Fruit fly (Drosophila melanogaster) whole organism, embryonic: ENCODE results near the gene CG14326.

ENCODE experiments used
- Bdp1 ChIP-seq: fragments of 200-800 bp; sonication (Bioruptor generic); optimal IDR thresholded peaks from 3 replicates; lab custom pipeline; 2016; ENCODE audit warnings: missing biosample characterization, missing genetic modification characterization
- CG10431 ChIP-seq: fragments of 200-800 bp; sonication (Bioruptor generic); optimal IDR thresholded peaks from 3 replicates; lab custom pipeline; 2018; ENCODE audit warnings: missing biosample characterization, mild to moderate bottlenecking, missing genetic modification characterization
- CG10565 ChIP-seq: fragments of 200-800 bp; sonication (Bioruptor generic); optimal IDR thresholded peaks from 3 replicates; lab custom pipeline; 2016; ENCODE audit warnings: missing biosample characterization, mild to moderate bottlenecking, missing genetic modification characterization
- CG10654 ChIP-seq: fragments of 200-800 bp; sonication (Bioruptor generic); optimal IDR thresholded peaks from 2 replicates; lab custom pipeline; 2016; ENCODE audit warnings: missing biosample characterization, missing genetic modification characterization
- CG11085 ChIP-seq: fragments of 200-800 bp; sonication (Bioruptor generic); IDR thresholded peaks from 2 replicates; pipeline ENCODE4 v1.3.6; 2022; ENCODE audit warnings: missing biosample characterization, missing genetic modification characterization
- CG11695 ChIP-seq: fragments of 200-800 bp; sonication (Bioruptor generic); IDR thresholded peaks from 3 replicates; pipeline ENCODE4 v1.3.6; 2022; ENCODE audit warnings: missing biosample characterization, missing genetic modification characterization
- CG13123 ChIP-seq: fragments of 200-800 bp; sonication (Bioruptor generic); optimal IDR thresholded peaks from 2 replicates; lab custom pipeline; 2016; ENCODE audit warnings: missing biosample characterization, missing genetic modification characterization
- CG16779 ChIP-seq: fragments of 200-800 bp; sonication (Bioruptor generic); IDR thresholded peaks from 2 replicates; pipeline ENCODE4 v1.3.6; 2022; ENCODE audit warnings: missing biosample characterization, missing genetic modification characterization
- CG16863 ChIP-seq: fragments of 200-800 bp; sonication (Bioruptor generic); optimal IDR thresholded peaks from 3 replicates; lab custom pipeline; 2016; ENCODE audit warnings: missing biosample characterization, missing genetic modification characterization
- CG17328 ChIP-seq: fragments of 200-800 bp; sonication (Bioruptor generic); IDR thresholded peaks from 2 replicates; pipeline ENCODE4 v1.3.6; 2022; ENCODE audit warnings: missing biosample characterization, missing genetic modification characterization
- CG17361 ChIP-seq: fragments of 200-800 bp; sonication (Bioruptor generic); IDR thresholded peaks from 3 replicates; pipeline ENCODE4 v1.3.6; 2022; ENCODE audit warnings: missing biosample characterization, missing genetic modification characterization
- CG17568 ChIP-seq: fragments of 200-800 bp; sonication (Bioruptor generic); optimal IDR thresholded peaks from 2 replicates; lab custom pipeline; 2018; ENCODE audit warnings: missing biosample characterization, mild to moderate bottlenecking, missing genetic modification characterization, moderate library complexity
- CG17829 ChIP-seq: fragments of 200-800 bp; optimal IDR thresholded peaks from 2 replicates; lab custom pipeline; 2019; ENCODE audit warnings: missing biosample characterization, mild to moderate bottlenecking, missing genetic modification characterization, moderate library complexity
- CG2889 ChIP-seq: fragments of 200-800 bp; sonication (Bioruptor generic); IDR thresholded peaks from 3 replicates; pipeline ENCODE4 v1.3.6; 2022; ENCODE audit warnings: missing biosample characterization, missing genetic modification characterization
- CG32772 ChIP-seq: fragments of 200-800 bp; sonication (Bioruptor generic); IDR thresholded peaks from 2 replicates; pipeline ENCODE4 v1.3.6; 2022; ENCODE audit warnings: missing biosample characterization, missing genetic modification characterization
- CG3281 ChIP-seq: fragments of 200-800 bp; sonication (Bioruptor generic); optimal IDR thresholded peaks from 3 replicates; lab custom pipeline; 2017; ENCODE audit warnings: missing biosample characterization, mild to moderate bottlenecking, missing genetic modification characterization
- CG34376 ChIP-seq: fragments of 200-800 bp; sonication (Bioruptor generic); optimal IDR thresholded peaks from 2 replicates; lab custom pipeline; 2018; ENCODE audit warnings: missing biosample characterization, mild to moderate bottlenecking, missing genetic modification characterization
- CG4820 ChIP-seq: fragments of 200-800 bp; sonication (Bioruptor generic); optimal IDR thresholded peaks from 3 replicates; lab custom pipeline; 2016; ENCODE audit warnings: missing biosample characterization, missing genetic modification characterization
- CG5245 ChIP-seq: fragments of 200-800 bp; sonication (Bioruptor generic); optimal IDR thresholded peaks from 3 replicates; lab custom pipeline; 2016; ENCODE audit warnings: missing biosample characterization, missing genetic modification characterization
- CG5953 ChIP-seq: fragments of 200-800 bp; sonication (Bioruptor generic); IDR thresholded peaks from 2 replicates; pipeline ENCODE4 v1.3.6; 2022; ENCODE audit warnings: missing biosample characterization, missing genetic modification characterization
- CG6854 ChIP-seq: fragments of 200-800 bp; sonication (Bioruptor generic); optimal IDR thresholded peaks from 3 replicates; lab custom pipeline; 2017; ENCODE audit warnings: missing biosample characterization, mild to moderate bottlenecking, missing genetic modification characterization
- CG7357 ChIP-seq: fragments of 200-800 bp; sonication (Bioruptor generic); IDR thresholded peaks from 3 replicates; pipeline ENCODE4 v1.3.6; 2022; ENCODE audit warnings: missing biosample characterization, missing genetic modification characterization
- CG8944 ChIP-seq: fragments of 200-800 bp; sonication (Bioruptor generic); optimal IDR thresholded peaks from 3 replicates; lab custom pipeline; 2016; ENCODE audit warnings: missing biosample characterization, missing genetic modification characterization
- CHES-1-like ChIP-seq: fragments of 200-800 bp; sonication (Bioruptor generic); optimal IDR thresholded peaks from 2 replicates; lab custom pipeline; 2016; ENCODE audit warnings: missing biosample characterization, missing genetic modification characterization
- CTCF ChIP-seq: fragments of 200-800 bp; sonication (Bioruptor generic); optimal IDR thresholded peaks from 2 replicates; lab custom pipeline; 2017; ENCODE audit warnings: missing biosample characterization, mild to moderate bottlenecking, missing genetic modification characterization, moderate library complexity
- Doc3 ChIP-seq: fragments of 200-800 bp; sonication (Bioruptor generic); IDR thresholded peaks from 3 replicates; pipeline ENCODE4 v1.3.6; 2022; ENCODE audit warnings: missing biosample characterization, missing genetic modification characterization; ENCODE audit not compliant: partially characterized antibody
- Fer2 ChIP-seq: fragments of 200-800 bp; sonication (Bioruptor generic); optimal IDR thresholded peaks from 2 replicates; lab custom pipeline; 2018; ENCODE audit warnings: missing biosample characterization, mild to moderate bottlenecking, missing genetic modification characterization, moderate library complexity
- Hr3 ChIP-seq: fragments of 200-800 bp; sonication (Bioruptor generic); optimal IDR thresholded peaks from 3 replicates; lab custom pipeline; 2016; ENCODE audit warnings: missing biosample characterization, missing genetic modification characterization
- Max ChIP-seq: fragments of 200-800 bp; sonication (Bioruptor generic); optimal IDR thresholded peaks from 2 replicates; lab custom pipeline; 2016; ENCODE audit warnings: missing biosample characterization, mild to moderate bottlenecking, missing genetic modification characterization
- Nf-YB ChIP-seq: fragments of 200-800 bp; sonication (Bioruptor generic); optimal IDR thresholded peaks from 3 replicates; lab custom pipeline; 2019; ENCODE audit warnings: missing biosample characterization, mild to moderate bottlenecking, missing genetic modification characterization, moderate library complexity
- NfI ChIP-seq: fragments of 200-800 bp; sonication (Bioruptor generic); optimal IDR thresholded peaks from 3 replicates; lab custom pipeline; 2018; ENCODE audit warnings: missing biosample characterization, mild to moderate bottlenecking, missing genetic modification characterization, moderate library complexity
- Pdp1 ChIP-seq, 2 experiments: fragments of 200-800 bp; sonication (Bioruptor generic); optimal IDR thresholded peaks; 3 replicates each; lab custom pipeline; 2016; ENCODE audit warnings: missing biosample characterization in 2 of 2, missing genetic modification characterization in 2 of 2, mild to moderate bottlenecking in 1 of 2, moderate library complexity in 1 of 2
- ara ChIP-seq: fragments of 200-800 bp; sonication (Bioruptor generic); IDR thresholded peaks from 2 replicates; pipeline ENCODE4 v1.3.6; 2022; ENCODE audit warnings: missing biosample characterization, missing genetic modification characterization
- bcd ChIP-seq: fragments of 200-800 bp; sonication (Bioruptor generic); optimal IDR thresholded peaks from 2 replicates; lab custom pipeline; 2017; ENCODE audit warnings: missing biosample characterization, mild to moderate bottlenecking, missing genetic modification characterization
- bowl ChIP-seq: fragments of 200-800 bp; sonication (Bioruptor generic); IDR thresholded peaks from 2 replicates; pipeline ENCODE4 v1.3.6; 2022; ENCODE audit warnings: missing biosample characterization, missing genetic modification characterization
- br ChIP-seq: fragments of >200 bp; optimal IDR thresholded peaks from 2 replicates; lab custom pipeline; 2017
- dmrt11E ChIP-seq: fragments of 200-800 bp; sonication (Bioruptor generic); optimal IDR thresholded peaks from 3 replicates; lab custom pipeline; 2018; ENCODE audit warnings: missing biosample characterization, mild to moderate bottlenecking, missing genetic modification characterization, moderate library complexity
- dysf ChIP-seq: fragments of 200-800 bp; sonication (Bioruptor generic); IDR thresholded peaks from 3 replicates; pipeline ENCODE4 v1.3.6; 2022; ENCODE audit warnings: missing biosample characterization, missing genetic modification characterization
- esg ChIP-seq: fragments of 200-800 bp; sonication (Bioruptor generic); conservative IDR thresholded peaks from 2 replicates; pipeline ENCODE4 v1.3.6; 2022; ENCODE audit warnings: missing biosample characterization, missing genetic modification characterization
- ind ChIP-seq: fragments of 200-800 bp; sonication (Bioruptor generic); optimal IDR thresholded peaks from 3 replicates; lab custom pipeline; 2016; ENCODE audit warnings: missing biosample characterization, missing genetic modification characterization
- lov ChIP-seq, 2 experiments: fragments of 200-800 bp in 1 of 2; fragments of >200 bp in 1 of 2; sonication (Bioruptor generic) in 1 of 2; IDR thresholded peaks in 1 of 2; optimal IDR thresholded peaks in 1 of 2; 2 replicates in 1 of 2; 3 replicates in 1 of 2; pipeline versions ENCODE4 v1.3.6 to Lab custom; 2017 to 2022; ENCODE audit warnings: missing biosample characterization in 1 of 2, missing genetic modification characterization in 1 of 2
- luna ChIP-seq: fragments of 200-800 bp; sonication (Bioruptor generic); optimal IDR thresholded peaks from 2 replicates; lab custom pipeline; 2016; ENCODE audit warnings: missing biosample characterization, missing genetic modification characterization
- mirr ChIP-seq: fragments of 200-800 bp; sonication (Bioruptor generic); optimal IDR thresholded peaks from 3 replicates; lab custom pipeline; 2018; ENCODE audit warnings: missing biosample characterization, mild to moderate bottlenecking, missing genetic modification characterization
- row ChIP-seq: fragments of 200-800 bp; sonication (Bioruptor generic); IDR thresholded peaks from 3 replicates; pipeline ENCODE4 v1.3.6; 2022; ENCODE audit warnings: missing biosample characterization, missing genetic modification characterization
- salm ChIP-seq: fragments of 200-800 bp; sonication (Bioruptor generic); optimal IDR thresholded peaks from 2 replicates; lab custom pipeline; 2018; ENCODE audit warnings: missing biosample characterization, mild to moderate bottlenecking, missing genetic modification characterization
- sc ChIP-seq, 3 experiments: fragments of >200 bp in 2 of 3; fragments of 200-800 bp in 1 of 3; sonication (Bioruptor generic) in 1 of 3; optimal IDR thresholded peaks; 2 replicates in 2 of 3; 3 replicates in 1 of 3; lab custom pipeline; 2017; ENCODE audit warnings: mild to moderate bottlenecking in 1 of 3, missing biosample characterization in 1 of 3, missing genetic modification characterization in 1 of 3, missing genetic modification reagents in 1 of 3
- sens ChIP-seq: fragments of 200-800 bp; sonication (Bioruptor generic); peaks from one replicate; lab custom pipeline; 2016; ENCODE audit warnings: missing biosample characterization, missing genetic modification characterization
- tin ChIP-seq: fragments of 200-800 bp; sonication (Bioruptor generic); optimal IDR thresholded peaks from 3 replicates; lab custom pipeline; 2016; ENCODE audit warnings: missing biosample characterization, missing genetic modification characterization
- zen ChIP-seq: fragments of 200-800 bp; sonication (Bioruptor generic); optimal IDR thresholded peaks from 3 replicates; lab custom pipeline; 2018; ENCODE audit warnings: missing biosample characterization, mild to moderate bottlenecking, missing genetic modification characterization, moderate library complexity
- zfh2 ChIP-seq: fragments of 200-800 bp; sonication (Bioruptor generic); optimal IDR thresholded peaks from 2 replicates; lab custom pipeline; 2016; ENCODE audit warnings: missing biosample characterization, missing genetic modification characterization

The CG14326 gene

dm6 chr3R:17583658-17584460 is 35.0 kb upstream of the CG14326 start (continued):
- TF ChIP-seq CG16863 (no peak), Fer2 (tag; lab: Kevin White, UChicago) (no peak), br (lab: Kevin White, UChicago) (no peak), CG5245 (GFP tag; lab: Kevin White, UChicago) (peak; percentile 25), bowl (GFP tag; lab: Robert Waterston, UW) (no peak), Hr3 (GFP tag; lab: Kevin White, UChicago) (peak; percentile 44), CG17829 (tag; lab: Kevin White, UChicago) (peak; percentile 68), salm (tag; lab: Kevin White, UChicago) (peak; percentile 10), Pdp1 (GFP tag; optimal IDR thresholded peaks at IDR 0.05; lab: Kevin White, UChicago) (no peak), sc (optimal IDR thresholded peaks at IDR 0.05; lab: Kevin White, UChicago) (no peak), sc (GFP tag; optimal IDR thresholded peaks at IDR 0.05; lab: Kevin White, UChicago) (peak; percentile 43), Doc3 (GFP tag; lab: Robert Waterston, UW) (no peak), Max (no peak), Bdp1 (GFP tag; lab: Kevin White, UChicago) (no peak), CG34376 (GFP tag; lab: Kevin White, UChicago) (no peak), CG17328 (peak; percentile 76), CHES-1-like (GFP tag; lab: Kevin White, UChicago) (no peak), ind (GFP tag; lab: Kevin White, UChicago) (peak; percentile 7), CG6854 (GFP tag; lab: Kevin White, UChicago) (no peak), bcd (GFP tag; lab: Kevin White, UChicago) (peak; percentile 18), dmrt11E (peak; percentile 84), mirr (no peak), CG32772 (GFP tag; lab: Robert Waterston, UW) (peak; percentile 47), CG17568 (GFP tag; lab: Kevin White, UChicago) (no peak), zfh2 (GFP tag; lab: Kevin White, UChicago) (no peak), CG10565 (no peak), CG13123 (GFP tag; lab: Kevin White, UChicago) (no peak), CG17361 (GFP tag; lab: Robert Waterston, UW) (peak; percentile 69), CG4820 (GFP tag; lab: Kevin White, UChicago) (peak; percentile 50), esg (GFP tag; lab: Robert Waterston, UW) (0 out of 2 replicates have a peak, but pooled peaks have one; percentile 23), CG8944 (GFP tag; lab: Kevin White, UChicago) (no peak), zen (tag; lab: Kevin White, UChicago) (peak; percentile 67), CG2889 (no peak), CG7357 (GFP tag; lab: Robert Waterston, UW) (no peak), luna (GFP tag; lab: Kevin White, UChicago) (no peak), CG16779 (GFP tag; lab: Robert Waterston, UW) (no peak), CG5953 (GFP tag; lab: Robert Waterston, UW) (no peak), tin (GFP tag; lab: Kevin White, UChicago) (peak; percentile 27), CG11695 (GFP tag; lab: Robert Waterston, UW) (peak; percentile 40; the same call in 1 of the 3 replicates), row (peak; percentile 70), CG10654 (no peak), dysf (GFP tag; lab: Robert Waterston, UW) (0 out of 3 replicates have a peak, but pooled peaks have one; percentile 16), CG3281 (GFP tag; lab: Kevin White, UChicago) (no peak), CTCF (no peak), Nf-YB (GFP tag; lab: Kevin White, UChicago) (peak; percentile 7), ara (GFP tag; lab: Robert Waterston, UW) (peak; percentile 69), CG11085 (GFP tag; lab: Robert Waterston, UW) (no peak), lov (optimal IDR thresholded peaks at IDR 0.05; lab: Kevin White, UChicago) (no peak), lov (GFP tag; IDR thresholded peaks at IDR 0.05; lab: Robert Waterston, UW) (0 out of 3 replicates have a peak, but pooled peaks have one; percentile 6), NfI (no peak), CG10431 (peak; percentile 49), sens (peak; percentile 93)
